Fruit fly (Drosophila melanogaster): ENCODE data around the gene EloA.

Gene EloA

dm6 chr3R:23284256-23284655 is 32.9 kb downstream of the EloA start (continued):
- no peak for TF ChIP-seq CG2116 (GFP tag; optimal IDR thresholded peaks at IDR 0.05)
- peak; percentile 47 for TF ChIP-seq HHEX (GFP tag; optimal IDR thresholded peaks at IDR 0.05)
- TF ChIP-seq Atf6 (GFP tag; IDR thresholded peaks at IDR 0.05): 0 out of 2 replicates have a peak, but pooled peaks have one; percentile 26
- no peak for TF ChIP-seq en (GFP tag; optimal IDR thresholded peaks at IDR 0.05)
- no peak for TF ChIP-seq CG3726 (GFP tag; IDR thresholded peaks at IDR 0.05)
- peak; percentile 36 for TF ChIP-seq CG6854 (GFP tag; optimal IDR thresholded peaks at IDR 0.05)
- TF ChIP-seq zf30C (GFP tag; optimal IDR thresholded peaks at IDR 0.05): no peak
- no peak for TF ChIP-seq CG3847 (GFP tag; IDR thresholded peaks at IDR 0.05)
- TF ChIP-seq Opbp (GFP tag; IDR thresholded peaks at IDR 0.05; ENCODE audit: partially characterized antibody): no peak
- TF ChIP-seq CG14667 (GFP tag; IDR thresholded peaks at IDR 0.05): no peak
- TF ChIP-seq CG34422 (GFP tag; IDR thresholded peaks at IDR 0.05): no peak
- no peak for TF ChIP-seq CG10274 (GFP tag; optimal IDR thresholded peaks at IDR 0.05)
- TF ChIP-seq luna (GFP tag; optimal IDR thresholded peaks at IDR 0.05): no peak
- TF ChIP-seq CG9727 (GFP tag; optimal IDR thresholded peaks at IDR 0.05): no peak
- TF ChIP-seq CG7987 (GFP tag; optimal IDR thresholded peaks at IDR 0.05): peak; percentile 61
- peak in 1 of 2 experiments; percentile 8 for TF ChIP-seq bsh (GFP tag; optimal IDR thresholded peaks at IDR 0.05)
- no peak for TF ChIP-seq al (GFP tag; IDR thresholded peaks at IDR 0.05)
- TF ChIP-seq ara (GFP tag; IDR thresholded peaks at IDR 0.05): no peak
- no peak for TF ChIP-seq Stat92E (GFP tag; optimal IDR thresholded peaks at IDR 0.05)
- TF ChIP-seq CG6765 (GFP tag; optimal IDR thresholded peaks at IDR 0.05): peak; percentile 17
- TF ChIP-seq bowl (GFP tag; IDR thresholded peaks at IDR 0.05): no peak
- no peak for TF ChIP-seq CG2199 (GFP tag; IDR thresholded peaks at IDR 0.05)
- no peak for TF ChIP-seq phol (tag; optimal IDR thresholded peaks at IDR 0.05)
- TF ChIP-seq chm (GFP tag; IDR thresholded peaks at IDR 0.05): no peak
- no peak for TF ChIP-seq hbn (GFP tag; IDR thresholded peaks at IDR 0.05; ENCODE audit: partially characterized antibody)
- TF ChIP-seq Drgx (GFP tag; IDR thresholded peaks at IDR 0.05): no peak
- no peak for TF ChIP-seq ap (GFP tag; IDR thresholded peaks at IDR 0.05)
- no peak for TF ChIP-seq bab2 (GFP tag; optimal IDR thresholded peaks at IDR 0.05)
- no peak for TF ChIP-seq pan (optimal IDR thresholded peaks at IDR 0.05)
- TF ChIP-seq pan (GFP tag; optimal IDR thresholded peaks at IDR 0.05 in 1 of 2, IDR thresholded peaks at IDR 0.05 in 1 of 2): peak in 1 of 2 experiments; percentile 40
- no peak for TF ChIP-seq E2f1 (GFP tag; IDR thresholded peaks at IDR 0.05)
- TF ChIP-seq pum (GFP tag; optimal IDR thresholded peaks at IDR 0.05): no peak
- no peak for TF ChIP-seq Bdp1 (GFP tag; optimal IDR thresholded peaks at IDR 0.05)
- no peak for TF ChIP-seq CG12769 (tag; optimal IDR thresholded peaks at IDR 0.05)
- no peak for TF ChIP-seq Dref (GFP tag; IDR thresholded peaks at IDR 0.05)
- TF ChIP-seq CG9876 (GFP tag; optimal IDR thresholded peaks at IDR 0.05): no peak
- peak; percentile 68 for TF ChIP-seq lab (GFP tag; optimal IDR thresholded peaks at IDR 0.05)
- TF ChIP-seq CG32532 (GFP tag; IDR thresholded peaks at IDR 0.05): no peak
- TF ChIP-seq nerfin-1 (tag; optimal IDR thresholded peaks at IDR 0.05): peak; percentile 26
- no peak for TF ChIP-seq ewg (GFP tag; optimal IDR thresholded peaks at IDR 0.05)
- TF ChIP-seq crol (GFP tag; IDR thresholded peaks at IDR 0.05): no peak

- TF ChIP-seq Vsx1 (GFP tag; optimal IDR thresholded peaks at IDR 0.05) (no peak), CG33213 (GFP tag; optimal IDR thresholded peaks at IDR 0.05) (no peak), CG4707 (GFP tag; optimal IDR thresholded peaks at IDR 0.05) (no peak), org-1 (GFP tag; optimal IDR thresholded peaks at IDR 0.05) (no peak), jing (GFP tag; optimal IDR thresholded peaks at IDR 0.05) (no peak), ken (GFP tag; IDR thresholded peaks at IDR 0.05) (no peak), CG9727 (GFP tag; optimal IDR thresholded peaks at IDR 0.05) (no peak), Hsf (GFP tag; optimal IDR thresholded peaks at IDR 0.05) (no peak), CG4424 (GFP tag; optimal IDR thresholded peaks at IDR 0.05) (no peak), ato (GFP tag; IDR thresholded peaks at IDR 0.05; ENCODE audit: partially characterized antibody) (no peak), Med (GFP tag) (no peak), eve (GFP tag; optimal IDR thresholded peaks at IDR 0.05) (no peak), CG8388 (GFP tag; optimal IDR thresholded peaks at IDR 0.05) (no peak), esg (GFP tag; conservative IDR thresholded peaks at IDR 0.05) (no peak)
Measured at dm6 chr3R:23287951-23288350, 36.6 kb downstream of the EloA start, which contains the start of gene wam. wam (minus strand) TSS chr3R:23288051.
